Worm (Caenorhabditis elegans) whole organism, L2 larva: ENCODE data around the gene fbxb-46.

Experiments
- aly-2 ChIP-seq: fragments of 150-350 bp; optimal IDR thresholded peaks from 2 replicates; lab custom pipeline; 2014; ENCODE audit warnings: missing biosample characterization, missing genetic modification characterization
- lin-11 ChIP-seq: fragments of 150-350 bp; sonication (generic microtip); optimal IDR thresholded peaks from 2 replicates; lab custom pipeline; 2014; ENCODE audit warnings: missing biosample characterization, missing genetic modification characterization, inconsistent platforms, mixed read lengths
- lsy-2 ChIP-seq, 2 experiments: fragments of 150-350 bp in 1 of 2; sonication (generic microtip) in 1 of 2; optimal IDR thresholded peaks; 2 replicates each; lab custom pipeline; 2014 to 2017; ENCODE audit warnings: missing biosample characterization in 2 of 2, missing genetic modification characterization in 2 of 2
- mdl-1 ChIP-seq, 2 experiments: fragments of 150-350 bp in 1 of 2; sonication (generic microtip) in 1 of 2; optimal IDR thresholded peaks; 2 replicates each; lab custom pipeline; 2017; ENCODE audit warnings: missing biosample characterization in 2 of 2, missing genetic modification characterization in 2 of 2

DNA sequence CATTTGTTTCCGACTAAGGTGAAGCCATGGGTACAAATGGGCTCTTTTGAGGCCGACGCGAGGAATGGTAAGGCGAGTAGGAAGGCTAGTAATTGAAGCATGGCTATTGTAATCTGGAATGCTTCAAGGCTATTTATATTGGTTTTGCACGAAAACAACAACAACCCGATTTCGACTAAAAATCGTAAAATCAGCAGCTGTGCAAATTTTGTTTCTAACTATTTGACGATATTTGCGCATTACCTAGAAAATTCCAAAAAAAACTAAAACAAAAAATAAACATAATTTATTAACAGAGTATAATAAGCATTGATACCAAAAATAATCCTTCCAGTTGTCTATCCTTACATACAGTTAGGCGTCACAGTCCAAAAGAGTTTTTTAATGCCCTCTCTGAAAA is 24.2 kb upstream of the fbxb-46 start, which contains the start of gene clec-20:
- no peak for TF ChIP-seq aly-2
- TF ChIP-seq lsy-2 (tag; optimal IDR thresholded peaks at IDR 0.05; lab: Kevin White, UChicago): no peak
- no peak for TF ChIP-seq lin-11 (tag; lab: Kevin White, UChicago)
- no peak for TF ChIP-seq mdl-1 (tag; optimal IDR thresholded peaks at IDR 0.05; lab: Kevin White, UChicago)
